Worm (Caenorhabditis elegans) whole organism, mixed stage, embryonic: ENCODE measurements around the gene C31H2.14.

Experiments
- M03D4.4 ChIP-seq: sonication (generic microtip); optimal IDR thresholded peaks from 2 replicates; lab custom pipeline; 2017; ENCODE audit warnings: mild to moderate bottlenecking, missing genetic modification characterization, missing compliant biosample characterization
- blmp-1 ChIP-seq: fragments of 150-350 bp; optimal IDR thresholded peaks from 2 replicates; lab custom pipeline; 2014; ENCODE audit warnings: missing biosample characterization, missing genetic modification characterization
- ceh-39 ChIP-seq: fragments of 150-350 bp; optimal IDR thresholded peaks from 2 replicates; lab custom pipeline; 2014; ENCODE audit warnings: missing biosample characterization, missing genetic modification characterization
- ceh-43 ChIP-seq: fragments of 200-800 bp; sonication (Bioruptor generic); optimal IDR thresholded peaks from 2 replicates; lab custom pipeline; 2018; ENCODE audit warnings: mild to moderate bottlenecking, missing genetic modification characterization, moderate library complexity, missing compliant biosample characterization
- ceh-83 ChIP-seq: fragments of 200-800 bp; sonication (Bioruptor generic); optimal IDR thresholded peaks from 2 replicates; lab custom pipeline; 2018; ENCODE audit warnings: mild to moderate bottlenecking, missing genetic modification characterization, missing compliant biosample characterization
- ces-1 ChIP-seq: fragments of 150-350 bp; optimal IDR thresholded peaks from 2 replicates; lab custom pipeline; 2014; ENCODE audit warnings: missing biosample characterization, missing genetic modification reagents, missing genetic modification characterization
- cnd-1 ChIP-seq: fragments of 200-800 bp; sonication (Bioruptor generic); optimal IDR thresholded peaks from 2 replicates; lab custom pipeline; 2018; ENCODE audit warnings: mild to moderate bottlenecking, missing genetic modification characterization, missing compliant biosample characterization
- drap-1 ChIP-seq: fragments of 200-800 bp; sonication (Bioruptor generic); optimal IDR thresholded peaks from 3 replicates; lab custom pipeline; 2018; ENCODE audit warnings: mild to moderate bottlenecking, missing genetic modification characterization, missing compliant biosample characterization
- elt-1 ChIP-seq: sonication (generic microtip); optimal IDR thresholded peaks from 2 replicates; lab custom pipeline; 2017; ENCODE audit warnings: missing genetic modification characterization, mild to moderate bottlenecking, missing compliant biosample characterization, antibody characterized with exemption, moderate library complexity, borderline replicate concordance; ENCODE audit not compliant: insufficient read depth
- elt-3 ChIP-seq: fragments of 150-350 bp; optimal IDR thresholded peaks from 2 replicates; lab custom pipeline; 2014; ENCODE audit warnings: missing biosample characterization, missing genetic modification characterization
- flh-1 ChIP-seq: fragments of 200-800 bp; sonication (Bioruptor generic); optimal IDR thresholded peaks from 2 replicates; lab custom pipeline; 2018; ENCODE audit warnings: mild to moderate bottlenecking, missing genetic modification characterization, moderate library complexity, missing compliant biosample characterization
- ham-2 ChIP-seq: fragments of 200-800 bp; sonication (Bioruptor generic); optimal IDR thresholded peaks from 2 replicates; lab custom pipeline; 2018; ENCODE audit warnings: mild to moderate bottlenecking, missing genetic modification characterization, missing compliant biosample characterization
- hlh-1 ChIP-seq: fragments of 150-350 bp; optimal IDR thresholded peaks from 2 replicates; lab custom pipeline; 2014; ENCODE audit warnings: missing biosample characterization, missing genetic modification reagents, missing genetic modification characterization
- lin-13 ChIP-seq: fragments of 150-350 bp; optimal IDR thresholded peaks from 2 replicates; lab custom pipeline; 2014; ENCODE audit warnings: missing biosample characterization, missing genetic modification characterization
- lsy-2 ChIP-seq: fragments of 150-350 bp; optimal IDR thresholded peaks from 2 replicates; lab custom pipeline; 2014; ENCODE audit warnings: missing biosample characterization, missing genetic modification characterization
- mep-1 ChIP-seq: fragments of 150-350 bp; optimal IDR thresholded peaks from 2 replicates; lab custom pipeline; 2017; ENCODE audit warnings: missing biosample characterization, missing genetic modification reagents, missing genetic modification characterization, inconsistent platforms
- mls-2 ChIP-seq: sonication (generic microtip); optimal IDR thresholded peaks from 2 replicates; lab custom pipeline; 2016; ENCODE audit warnings: mild to moderate bottlenecking, missing genetic modification characterization, moderate library complexity, missing compliant biosample characterization
- nhr-2 ChIP-seq: fragments of 150-350 bp; optimal IDR thresholded peaks from 2 replicates; lab custom pipeline; 2014; ENCODE audit warnings: missing biosample characterization, missing genetic modification characterization
- nhr-28 ChIP-seq: fragments of 150-350 bp; optimal IDR thresholded peaks from 2 replicates; lab custom pipeline; 2014; ENCODE audit warnings: missing biosample characterization, missing genetic modification characterization
- nhr-76 ChIP-seq: sonication (generic microtip); optimal IDR thresholded peaks from 2 replicates; lab custom pipeline; 2017; ENCODE audit warnings: missing biosample characterization, missing genetic modification characterization
- pha-4 ChIP-seq: fragments of 150-350 bp; optimal IDR thresholded peaks from 2 replicates; lab custom pipeline; 2018; ENCODE audit warnings: missing biosample characterization, missing genetic modification reagents, missing genetic modification characterization
- sem-2 ChIP-seq: fragments of 200-800 bp; sonication (Bioruptor generic); optimal IDR thresholded peaks from 2 replicates; lab custom pipeline; 2018; ENCODE audit warnings: mild to moderate bottlenecking, missing genetic modification characterization, missing compliant biosample characterization
- sptf-1 ChIP-seq: sonication (generic microtip); optimal IDR thresholded peaks from 2 replicates; lab custom pipeline; 2017; ENCODE audit warnings: mild to moderate bottlenecking, missing genetic modification characterization, moderate library complexity, missing compliant biosample characterization
- unc-62 ChIP-seq: fragments of 150-350 bp; optimal IDR thresholded peaks from 2 replicates; lab custom pipeline; 2014; ENCODE audit warnings: missing biosample characterization, missing genetic modification reagents, missing genetic modification characterization

Gene C31H2.14

ce11 chrX:5142403-5142802, 5.6 kb upstream of the C31H2.14 start:
- no peak for TF ChIP-seq hlh-1 (tag; lab: Kevin White, UChicago)
- peak; percentile 82 for TF ChIP-seq pha-4 (tag; lab: Kevin White, UChicago)

ce11 chrX:5150389-5150788, 2.4 kb downstream of the C31H2.14 start, which contains the start of gene dpy-8:
Gene dpy-8 (minus strand): TSS chrX:5150476.
- TF ChIP-seq ham-2 (GFP tag; lab: Kevin White, UChicago), result no peak
- TF ChIP-seq blmp-1 (tag; lab: Kevin White, UChicago), result peak; percentile 63
- TF ChIP-seq, all 35 proteins: peak for 1

- TF ChIP-seq mep-1 (tag; lab: Kevin White, UChicago) (no peak), M03D4.4 (no peak)
Measured at ce11 chrX:5151403-5151802, 3.4 kb downstream of the C31H2.14 start.

- TF ChIP-seq mls-2 (no peak), nhr-28 (tag; lab: Kevin White, UChicago) (no peak), ces-1 (GFP tag; lab: Kevin White, UChicago) (no peak), elt-3 (no peak), ceh-43 (GFP tag; lab: Kevin White, UChicago) (no peak), blmp-1 (tag; lab: Kevin White, UChicago) (no peak), M03D4.4 (no peak), sptf-1 (tag; lab: Kevin White, UChicago) (no peak), cnd-1 (tag; lab: Kevin White, UChicago) (no peak), lin-13 (tag; lab: Kevin White, UChicago) (no peak), unc-62 (GFP tag; lab: Kevin White, UChicago) (no peak), drap-1 (GFP tag; lab: Kevin White, UChicago) (no peak), ham-2 (GFP tag; lab: Kevin White, UChicago) (no peak)
Measured at ce11 chrX:5151866-5152265, 3.8 kb downstream of the C31H2.14 start.

- no peak for TF ChIP-seq mls-2
- no peak for TF ChIP-seq ceh-83 (GFP tag; lab: Kevin White, UChicago)
- TF ChIP-seq lin-13 (tag; lab: Kevin White, UChicago), result no peak
- TF ChIP-seq M03D4.4, result no peak
- TF ChIP-seq sem-2, result no peak
- no peak for TF ChIP-seq unc-62 (GFP tag; lab: Kevin White, UChicago)
- no peak for TF ChIP-seq nhr-76 (tag; lab: Kevin White, UChicago)
- TF ChIP-seq cnd-1 (tag; lab: Kevin White, UChicago), result no peak
- no peak for TF ChIP-seq lsy-2 (tag; lab: Kevin White, UChicago)
- TF ChIP-seq hlh-1 (tag; lab: Kevin White, UChicago), result no peak
- TF ChIP-seq elt-3, result no peak
- TF ChIP-seq, all 35 proteins: peak for 0
Measured at ce11 chrX:5152931-5153330, 4.9 kb downstream of the C31H2.14 start.

ce11 chrX:5154278-5154677, 6.3 kb downstream of the C31H2.14 start, which contains the start of gene C31H2.3:
Gene C31H2.3 (minus strand): TSS chrX:5154378.
- TF ChIP-seq hlh-1 (tag; lab: Kevin White, UChicago) (no peak), nhr-2 (tag; lab: Kevin White, UChicago) (no peak), unc-62 (GFP tag; lab: Kevin White, UChicago) (no peak), elt-1 (tag; lab: Kevin White, UChicago) (no peak), ces-1 (GFP tag; lab: Kevin White, UChicago) (no peak), blmp-1 (tag; lab: Kevin White, UChicago) (no peak)

ce11 chrX:5159645-5160044, 11.6 kb downstream of the C31H2.14 start, which contains the start of gene C31H2.4:
Gene C31H2.4 (minus strand): TSS chrX:5159663.
- TF ChIP-seq sem-2 (no peak), ceh-39 (tag; lab: Kevin White, UChicago) (no peak)

- TF ChIP-seq nhr-76 (tag; lab: Kevin White, UChicago), result no peak
- TF ChIP-seq ceh-43 (GFP tag; lab: Kevin White, UChicago), result no peak
- TF ChIP-seq unc-62 (GFP tag; lab: Kevin White, UChicago), result no peak
- TF ChIP-seq lsy-2 (tag; lab: Kevin White, UChicago), result no peak
- TF ChIP-seq lin-13 (tag; lab: Kevin White, UChicago), result no peak
- TF ChIP-seq sem-2, result no peak
- TF ChIP-seq flh-1, result no peak
- TF ChIP-seq cnd-1 (tag; lab: Kevin White, UChicago), result no peak
- TF ChIP-seq M03D4.4, result no peak
- TF ChIP-seq ham-2 (GFP tag; lab: Kevin White, UChicago), result no peak
- TF ChIP-seq sptf-1 (tag; lab: Kevin White, UChicago), result no peak
- no peak for TF ChIP-seq ces-1 (GFP tag; lab: Kevin White, UChicago)
- TF ChIP-seq elt-1 (tag; lab: Kevin White, UChicago), result no peak
- no peak for TF ChIP-seq elt-3
Measured at ce11 chrX:5162755-5163154, 14.7 kb downstream of the C31H2.14 start, which contains the start of gene EGAP5.1. Gene EGAP5.1 (plus strand): TSS chrX:5163055.
